Fruit fly (Drosophila melanogaster): ENCODE data around the gene cdm.
A peak's percentile ranks its signal among the peaks of the same experiment; 100 is the strongest.

The cdm gene

dm6 chr3R:18188702-18189125 is 5.4 kb upstream of the cdm start, which contains the start of the genes CG12321 and MED17 (continued):
- TF ChIP-seq Hmr (GFP tag; optimal IDR thresholded peaks at IDR 0.05) (peak; percentile 91), eve (GFP tag; optimal IDR thresholded peaks at IDR 0.05) (no peak), PHDP (tag; optimal IDR thresholded peaks at IDR 0.05) (peak; percentile 88), CG15479 (GFP tag; optimal IDR thresholded peaks at IDR 0.05) (no peak), CG9932 (GFP tag; IDR thresholded peaks at IDR 0.05) (peak; percentile 97), trem (tag; optimal IDR thresholded peaks at IDR 0.05) (peak; percentile 90), HLH54F (GFP tag; optimal IDR thresholded peaks at IDR 0.05) (peak; percentile 74), Mes4 (GFP tag; optimal IDR thresholded peaks at IDR 0.05) (peak; percentile 33), twi (tag; optimal IDR thresholded peaks at IDR 0.05) (peak; percentile 79), odd (GFP tag; optimal IDR thresholded peaks at IDR 0.05) (peak; percentile 58), Hr78 (GFP tag; optimal IDR thresholded peaks at IDR 0.05) (no peak), onecut (GFP tag; IDR thresholded peaks at IDR 0.05) (peak; percentile 64), bcd (GFP tag; optimal IDR thresholded peaks at IDR 0.05) (peak; percentile 90), Sry-δ (GFP tag; optimal IDR thresholded peaks at IDR 0.05) (peak; percentile 34), CG15514 (GFP tag; optimal IDR thresholded peaks at IDR 0.05) (peak; percentile 86), Sin3A (optimal IDR thresholded peaks at IDR 0.05) (peak; percentile 5), en (GFP tag; optimal IDR thresholded peaks at IDR 0.05) (no peak), Stat92E (GFP tag; optimal IDR thresholded peaks at IDR 0.05) (no peak), CG10209 (GFP tag; optimal IDR thresholded peaks at IDR 0.05) (peak; percentile 92), run (tag; optimal IDR thresholded peaks at IDR 0.05) (no peak), dm (GFP tag; optimal IDR thresholded peaks at IDR 0.05) (peak; percentile 12), Rfx (GFP tag; IDR thresholded peaks at IDR 0.05) (peak; percentile 96), al (GFP tag; IDR thresholded peaks at IDR 0.05) (peak; percentile 90), B-H1 (GFP tag; IDR thresholded peaks at IDR 0.05) (peak; percentile 73), CG6689 (GFP tag; IDR thresholded peaks at IDR 0.05) (peak; percentile 81), CG31441 (GFP tag; IDR thresholded peaks at IDR 0.05) (peak; percentile 87), tio (GFP tag; optimal IDR thresholded peaks at IDR 0.05) (peak; percentile 90), CG3281 (GFP tag; optimal IDR thresholded peaks at IDR 0.05) (peak; percentile 90), bab2 (GFP tag; optimal IDR thresholded peaks at IDR 0.05) (peak; percentile 76), Six4 (GFP tag; optimal IDR thresholded peaks at IDR 0.05) (peak; percentile 84), CG14050 (GFP tag; IDR thresholded peaks at IDR 0.05) (peak; percentile 69), lbe (GFP tag; optimal IDR thresholded peaks at IDR 0.05) (peak; percentile 89), CG30403 (GFP tag; optimal IDR thresholded peaks at IDR 0.05) (peak; percentile 93), Sox102F (GFP tag; optimal IDR thresholded peaks at IDR 0.05) (peak; percentile 91), Spps (tag; optimal IDR thresholded peaks at IDR 0.05) (peak; percentile 57), CG1233 (GFP tag; optimal IDR thresholded peaks at IDR 0.05) (peak; percentile 79), inv (GFP tag; IDR thresholded peaks at IDR 0.05; ENCODE audit: partially characterized antibody) (no peak), nerfin-1 (tag; optimal IDR thresholded peaks at IDR 0.05) (peak; percentile 65), CG12155 (GFP tag; optimal IDR thresholded peaks at IDR 0.05) (peak; percentile 90), CG13123 (GFP tag; optimal IDR thresholded peaks at IDR 0.05) (peak; percentile 85), CG12942 (GFP tag; optimal IDR thresholded peaks at IDR 0.05) (peak; percentile 91), klu (GFP tag; IDR thresholded peaks at IDR 0.05) (peak; percentile 91), gsb-n (tag; optimal IDR thresholded peaks at IDR 0.05) (peak; percentile 70), Xrp1 (GFP tag; IDR thresholded peaks at IDR 0.05) (peak; percentile 92), CG12659 (GFP tag; optimal IDR thresholded peaks at IDR 0.05) (peak; percentile 96), gcm (GFP tag; optimal IDR thresholded peaks at IDR 0.05) (peak; percentile 61), CG9727 (GFP tag; optimal IDR thresholded peaks at IDR 0.05) (peak; percentile 90), row (GFP tag; IDR thresholded peaks at IDR 0.05) (peak; percentile 88), Jarid2 (GFP tag; optimal IDR thresholded peaks at IDR 0.05) (peak; percentile 48), kay (GFP tag; optimal IDR thresholded peaks at IDR 0.05) (peak; percentile 59), gcm2 (GFP tag; optimal IDR thresholded peaks at IDR 0.05) (peak; percentile 62)
